Fruit fly (Drosophila melanogaster) whole organism, embryonic: ENCODE data around the gene CG8173.
A peak's percentile ranks its signal among the peaks of the same experiment; 100 is the strongest.

Source experiments
- ATbp ChIP-seq: fragments of 200-800 bp; sonication (Bioruptor generic); optimal IDR thresholded peaks from 2 replicates; lab custom pipeline; 2017; ENCODE audit warnings: missing biosample characterization, mild to moderate bottlenecking, missing genetic modification characterization, missing genetic modification reagents
- Asciz ChIP-seq: fragments of 200-800 bp; sonication (Bioruptor generic); optimal IDR thresholded peaks from 2 replicates; lab custom pipeline; 2017; ENCODE audit warnings: missing biosample characterization, mild to moderate bottlenecking, missing genetic modification characterization, missing genetic modification reagents
- Bteb2 ChIP-seq: fragments of 200-800 bp; sonication (Bioruptor generic); optimal IDR thresholded peaks from 2 replicates; lab custom pipeline; 2016; ENCODE audit warnings: missing biosample characterization, missing genetic modification characterization
- CG10267 ChIP-seq: fragments of 200-800 bp; sonication (Bioruptor generic); optimal IDR thresholded peaks from 2 replicates; lab custom pipeline; 2018; ENCODE audit warnings: missing biosample characterization, mild to moderate bottlenecking, missing genetic modification characterization, moderate library complexity
- CG10321 ChIP-seq: fragments of 200-800 bp; sonication (Bioruptor generic); IDR thresholded peaks from 2 replicates; pipeline ENCODE4 v1.3.6; 2022; ENCODE audit warnings: missing biosample characterization, missing genetic modification characterization
- CG10959 ChIP-seq: fragments of 200-800 bp; sonication (Bioruptor generic); IDR thresholded peaks from 2 replicates; pipeline ENCODE4 v1.3.6; 2022; ENCODE audit warnings: missing biosample characterization, missing genetic modification characterization
- CG11456 ChIP-seq: fragments of 200-800 bp; sonication (Bioruptor generic); IDR thresholded peaks from 3 replicates; pipeline ENCODE4 v1.3.6; 2022; ENCODE audit warnings: missing biosample characterization, missing genetic modification characterization
- CG12104 ChIP-seq: fragments of 200-800 bp; sonication (Bioruptor generic); optimal IDR thresholded peaks from 3 replicates; lab custom pipeline; 2016; ENCODE audit warnings: missing biosample characterization, missing genetic modification characterization
- CG12155 ChIP-seq: fragments of 200-800 bp; sonication (Bioruptor generic); optimal IDR thresholded peaks from 3 replicates; lab custom pipeline; 2016; ENCODE audit warnings: missing biosample characterization, missing genetic modification characterization
- CG12219 ChIP-seq: fragments of 200-800 bp; sonication (Bioruptor generic); optimal IDR thresholded peaks from 3 replicates; lab custom pipeline; 2018; ENCODE audit warnings: missing biosample characterization, mild to moderate bottlenecking, missing genetic modification characterization
- CG12769 ChIP-seq: fragments of 200-800 bp; sonication (Bioruptor generic); optimal IDR thresholded peaks from 2 replicates; lab custom pipeline; 2019; ENCODE audit warnings: missing biosample characterization, mild to moderate bottlenecking, missing genetic modification characterization, moderate library complexity
- CG13287 ChIP-seq: fragments of 200-800 bp; sonication (Bioruptor generic); IDR thresholded peaks from 2 replicates; pipeline ENCODE4 v1.3.6; 2022; ENCODE audit warnings: missing biosample characterization, missing genetic modification characterization; ENCODE audit not compliant: partially characterized antibody
- CG13894 ChIP-seq: fragments of 200-800 bp; sonication (Bioruptor generic); optimal IDR thresholded peaks from 3 replicates; lab custom pipeline; 2018; ENCODE audit warnings: missing biosample characterization, mild to moderate bottlenecking, missing genetic modification characterization, moderate library complexity
- CG14710 ChIP-seq: fragments of 200-800 bp; sonication (Bioruptor generic); optimal IDR thresholded peaks from 3 replicates; lab custom pipeline; 2019; ENCODE audit warnings: missing biosample characterization, mild to moderate bottlenecking, missing genetic modification characterization, moderate library complexity
- CG15269 ChIP-seq: fragments of 200-800 bp; sonication (Bioruptor generic); optimal IDR thresholded peaks from 2 replicates; lab custom pipeline; 2018; ENCODE audit warnings: missing biosample characterization, mild to moderate bottlenecking, missing genetic modification characterization, moderate library complexity
- CG15514 ChIP-seq: fragments of 200-800 bp; sonication (Bioruptor generic); optimal IDR thresholded peaks from 3 replicates; lab custom pipeline; 2017; ENCODE audit warnings: missing biosample characterization, missing genetic modification characterization, mild to moderate bottlenecking, moderate library complexity, missing genetic modification reagents
- CG1647 ChIP-seq: fragments of 200-800 bp; sonication (Bioruptor generic); optimal IDR thresholded peaks from 3 replicates; lab custom pipeline; 2016; ENCODE audit warnings: missing biosample characterization, missing genetic modification characterization
- CG1832 ChIP-seq: fragments of 200-800 bp; sonication (Bioruptor generic); optimal IDR thresholded peaks from 2 replicates; lab custom pipeline; 2017; ENCODE audit warnings: missing biosample characterization, mild to moderate bottlenecking, missing genetic modification characterization, inconsistent platforms
- CG18764 ChIP-seq: fragments of 200-800 bp; sonication (Bioruptor generic); optimal IDR thresholded peaks from 3 replicates; lab custom pipeline; 2016; ENCODE audit warnings: missing biosample characterization, missing genetic modification characterization
- CG34376 ChIP-seq: fragments of 200-800 bp; sonication (Bioruptor generic); optimal IDR thresholded peaks from 2 replicates; lab custom pipeline; 2018; ENCODE audit warnings: missing biosample characterization, mild to moderate bottlenecking, missing genetic modification characterization
- CG3995 ChIP-seq: fragments of 200-800 bp; sonication (Bioruptor generic); optimal IDR thresholded peaks from 3 replicates; lab custom pipeline; 2016; ENCODE audit warnings: missing biosample characterization, missing genetic modification characterization
- CG4282 ChIP-seq: fragments of 200-800 bp; sonication (Bioruptor generic); optimal IDR thresholded peaks from 2 replicates; lab custom pipeline; 2016; ENCODE audit warnings: missing biosample characterization, missing genetic modification characterization
- CG4360 ChIP-seq: fragments of 200-800 bp; sonication (Bioruptor generic); IDR thresholded peaks from 2 replicates; pipeline ENCODE4 v1.3.6; 2022; ENCODE audit warnings: missing biosample characterization, missing genetic modification characterization
- CG7786 ChIP-seq: fragments of 200-800 bp; sonication (Bioruptor generic); optimal IDR thresholded peaks from 2 replicates; lab custom pipeline; 2016; ENCODE audit warnings: missing biosample characterization, missing genetic modification characterization
- CG8290 ChIP-seq, 3 experiments: fragments of 200-800 bp; sonication (Bioruptor generic); optimal IDR thresholded peaks; 2 replicates each; lab custom pipeline; 2016 to 2019; ENCODE audit warnings: missing biosample characterization in 3 of 3, missing genetic modification characterization in 3 of 3, mild to moderate bottlenecking in 2 of 3, moderate library complexity in 1 of 3
- CG8924 ChIP-seq: fragments of 200-800 bp; optimal IDR thresholded peaks from 3 replicates; lab custom pipeline; 2019; ENCODE audit warnings: missing biosample characterization, mild to moderate bottlenecking, missing genetic modification characterization, moderate library complexity
- HmgZ ChIP-seq: fragments of 200-800 bp; sonication (Bioruptor generic); optimal IDR thresholded peaks from 2 replicates; lab custom pipeline; 2018; ENCODE audit warnings: missing biosample characterization, mild to moderate bottlenecking, missing genetic modification characterization
- MTF-1 ChIP-seq: fragments of 200-800 bp; sonication (Bioruptor generic); optimal IDR thresholded peaks from 2 replicates; lab custom pipeline; 2018; ENCODE audit warnings: missing biosample characterization, mild to moderate bottlenecking, missing genetic modification characterization, borderline replicate concordance
- Med ChIP-seq: fragments of 200-800 bp; sonication (Bioruptor generic); peaks from one replicate; lab custom pipeline; 2016; ENCODE audit warnings: missing biosample characterization, missing genetic modification characterization, mild to moderate bottlenecking, inconsistent platforms, moderate library complexity
- Pdp1 ChIP-seq, 2 experiments: fragments of 200-800 bp; sonication (Bioruptor generic); optimal IDR thresholded peaks; 3 replicates each; lab custom pipeline; 2016; ENCODE audit warnings: missing biosample characterization in 2 of 2, missing genetic modification characterization in 2 of 2, mild to moderate bottlenecking in 1 of 2, moderate library complexity in 1 of 2
- Ravus ChIP-seq: fragments of 200-800 bp; sonication (Bioruptor generic); IDR thresholded peaks from 2 replicates; pipeline ENCODE4 v1.3.6; 2022; ENCODE audit warnings: missing biosample characterization, missing genetic modification characterization
- Trl ChIP-seq, 3 experiments: fragments of >200 bp in 2 of 3; fragments of 200-800 bp in 1 of 3; sonication (Bioruptor generic) in 1 of 3; optimal IDR thresholded peaks; 2 replicates in 1 of 3; 3 replicates in 2 of 3; lab custom pipeline; 2016 to 2017; ENCODE audit warnings: missing biosample characterization in 1 of 3, missing genetic modification characterization in 1 of 3
- ash1 ChIP-seq: fragments of 200-800 bp; sonication (Bioruptor generic); optimal IDR thresholded peaks from 2 replicates; lab custom pipeline; 2018; ENCODE audit warnings: missing biosample characterization, mild to moderate bottlenecking, missing genetic modification characterization
- bab2 ChIP-seq: fragments of 200-800 bp; sonication (Bioruptor generic); optimal IDR thresholded peaks from 2 replicates; lab custom pipeline; 2016; ENCODE audit warnings: missing biosample characterization, missing genetic modification characterization
- bsh ChIP-seq, 2 experiments: fragments of 200-800 bp; sonication (Bioruptor generic); optimal IDR thresholded peaks; 2 replicates each; lab custom pipeline; 2017 to 2018; ENCODE audit warnings: mild to moderate bottlenecking in 2 of 2, missing biosample characterization in 2 of 2, missing genetic modification characterization in 2 of 2, moderate library complexity in 1 of 2
- cg ChIP-seq: fragments of 200-800 bp; sonication (Bioruptor generic); optimal IDR thresholded peaks from 3 replicates; lab custom pipeline; 2019; ENCODE audit warnings: missing biosample characterization, mild to moderate bottlenecking, missing genetic modification characterization, moderate library complexity
- fd64A ChIP-seq: fragments of 200-800 bp; sonication (Bioruptor generic); optimal IDR thresholded peaks from 3 replicates; lab custom pipeline; 2018; ENCODE audit warnings: missing biosample characterization, mild to moderate bottlenecking, missing genetic modification characterization
- gro ChIP-seq: fragments of 200-800 bp; sonication (Bioruptor generic); optimal IDR thresholded peaks from 2 replicates; lab custom pipeline; 2016; ENCODE audit warnings: missing biosample characterization, missing genetic modification characterization
- hkb ChIP-seq, 2 experiments: fragments of 200-800 bp in 1 of 2; fragments of >200 bp in 1 of 2; sonication (Bioruptor generic) in 1 of 2; IDR thresholded peaks in 1 of 2; optimal IDR thresholded peaks in 1 of 2; 2 replicates each; pipeline versions ENCODE4 v1.3.6 to Lab custom; 2017 to 2022; ENCODE audit warnings: missing biosample characterization in 1 of 2, missing genetic modification characterization in 1 of 2
- oc ChIP-seq: fragments of 200-800 bp; sonication (Bioruptor generic); optimal IDR thresholded peaks from 2 replicates; lab custom pipeline; 2018; ENCODE audit warnings: missing biosample characterization, mild to moderate bottlenecking, missing genetic modification characterization, moderate library complexity
- peb ChIP-seq: fragments of 200-800 bp; sonication (Bioruptor generic); IDR thresholded peaks from 2 replicates; pipeline ENCODE4 v1.3.6; 2022; ENCODE audit warnings: missing biosample characterization, missing genetic modification characterization
- pros ChIP-seq: fragments of 200-800 bp; sonication (Bioruptor generic); optimal IDR thresholded peaks from 3 replicates; lab custom pipeline; 2019; ENCODE audit warnings: missing biosample characterization, mild to moderate bottlenecking, missing genetic modification characterization, moderate library complexity
- sens ChIP-seq: fragments of 200-800 bp; sonication (Bioruptor generic); peaks from one replicate; lab custom pipeline; 2016; ENCODE audit warnings: missing biosample characterization, missing genetic modification characterization
- sug ChIP-seq: fragments of 200-800 bp; optimal IDR thresholded peaks from 2 replicates; lab custom pipeline; 2019; ENCODE audit warnings: missing biosample characterization, mild to moderate bottlenecking, missing genetic modification characterization, moderate library complexity
- wdn ChIP-seq: fragments of 200-800 bp; sonication (Bioruptor generic); IDR thresholded peaks from 2 replicates; pipeline ENCODE4 v1.3.6; 2022; ENCODE audit warnings: missing biosample characterization, missing genetic modification characterization
- zf30C ChIP-seq: fragments of 200-800 bp; sonication (Bioruptor generic); optimal IDR thresholded peaks from 3 replicates; lab custom pipeline; 2018; ENCODE audit warnings: missing biosample characterization, mild to moderate bottlenecking, missing genetic modification characterization

CG8173 gene

DNA sequence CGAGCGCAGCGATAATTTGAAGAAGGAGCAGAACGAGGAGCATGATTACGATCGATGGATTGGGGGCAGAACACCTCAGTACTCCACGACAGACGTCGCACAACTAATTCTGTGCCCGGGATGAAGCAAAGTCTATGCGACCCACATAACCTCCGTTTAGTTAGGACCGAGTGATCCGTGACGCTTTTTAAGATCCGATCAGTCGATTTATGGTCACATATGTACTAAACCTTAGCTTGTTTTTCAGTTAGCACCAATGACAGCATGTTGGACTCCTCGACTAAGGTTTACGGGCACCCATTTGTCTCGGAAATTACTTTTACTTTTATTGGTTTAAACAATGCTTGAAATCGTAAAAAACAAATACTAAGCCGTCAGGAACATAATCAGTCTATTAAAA, 37.7 kb downstream of the CG8173 start, which contains the start of gene CG12990:
CG12990 (minus strand) TSS at position 101 of the 400 bp plus-strand sequence.
- TF ChIP-seq CG15269 = no peak
- TF ChIP-seq CG11456 = no peak
- no peak for TF ChIP-seq CG7786 (GFP tag; lab: Kevin White, UChicago)
- TF ChIP-seq CG10959 = no peak
- TF ChIP-seq CG8290 (GFP tag; optimal IDR thresholded peaks at IDR 0.05; lab: Kevin White, UChicago) = no peak
- TF ChIP-seq CG8290 (tag; optimal IDR thresholded peaks at IDR 0.05; lab: Kevin White, UChicago) = no peak
- no peak for TF ChIP-seq Trl (optimal IDR thresholded peaks at IDR 0.05; lab: Kevin White, UChicago)
- TF ChIP-seq Trl (GFP tag; optimal IDR thresholded peaks at IDR 0.05; lab: Kevin White, UChicago) = no peak
- no peak for TF ChIP-seq CG4282 (GFP tag; lab: Kevin White, UChicago)
- TF ChIP-seq CG1832 (GFP tag; lab: Kevin White, UChicago) = no peak
- TF ChIP-seq Ravus (GFP tag; lab: Robert Waterston, UW) = no peak
- TF ChIP-seq peb (GFP tag; lab: Robert Waterston, UW) = no peak
- no peak for TF ChIP-seq CG13287 (GFP tag; lab: Robert Waterston, UW)
- no peak for TF ChIP-seq zf30C (GFP tag; lab: Kevin White, UChicago)
- TF ChIP-seq gro (GFP tag; lab: Kevin White, UChicago) = no peak

DNA sequence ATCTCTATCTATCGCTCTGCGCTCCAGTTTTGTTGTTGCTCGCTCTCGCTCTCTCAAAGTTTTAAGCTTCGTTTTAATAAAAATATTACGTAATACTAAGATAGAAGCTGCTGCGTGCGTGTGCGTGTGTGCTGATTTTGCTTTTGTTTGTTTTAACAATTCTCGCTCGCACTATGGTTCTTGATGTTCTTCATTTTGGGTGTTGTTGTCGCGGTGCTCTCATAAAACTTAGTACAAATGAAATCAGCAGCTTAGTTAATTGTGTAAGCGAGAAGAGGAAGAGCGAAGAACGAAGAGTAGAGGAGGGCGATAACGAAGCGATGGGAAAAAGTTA, 50.4 kb downstream of the CG8173 start:
- peak; percentile 10 for TF ChIP-seq CG13894 (tag; lab: Kevin White, UChicago)
- TF ChIP-seq sens (GFP tag; lab: Kevin White, UChicago) = peak; percentile 33
- peak; percentile 7 for TF ChIP-seq CG15514
- 0 out of 2 replicates have a peak, but pooled peaks have one; percentile 48 for TF ChIP-seq CG4360 (GFP tag; lab: Robert Waterston, UW)
- TF ChIP-seq CG8924 = peak; percentile 27
- TF ChIP-seq CG34376 (GFP tag; lab: Kevin White, UChicago) = peak; percentile 85
- TF ChIP-seq CG1647 (GFP tag; lab: Kevin White, UChicago) = no peak
- TF ChIP-seq CG14710 = no peak
- no peak for TF ChIP-seq CG12155 (GFP tag; lab: Kevin White, UChicago)
- TF ChIP-seq sug (tag; lab: Kevin White, UChicago) = peak; percentile 9
- TF ChIP-seq HmgZ (tag; lab: Kevin White, UChicago) = peak; percentile 24
- no peak for TF ChIP-seq CG10267 (tag; lab: Kevin White, UChicago)
- no peak for TF ChIP-seq Asciz (GFP tag; lab: Kevin White, UChicago)
- TF ChIP-seq cg = peak; percentile 38
- TF ChIP-seq Med = peak; percentile 51
- TF ChIP-seq ash1 (GFP tag; lab: Kevin White, UChicago) = peak; percentile 24
- TF ChIP-seq Pdp1 (GFP tag; optimal IDR thresholded peaks at IDR 0.05; lab: Kevin White, UChicago) = peak in 1 of 2 experiments; percentile 98
- TF ChIP-seq pros = peak; percentile 2
- TF ChIP-seq Bteb2 = no peak
- TF ChIP-seq CG3995 = no peak

DNA sequence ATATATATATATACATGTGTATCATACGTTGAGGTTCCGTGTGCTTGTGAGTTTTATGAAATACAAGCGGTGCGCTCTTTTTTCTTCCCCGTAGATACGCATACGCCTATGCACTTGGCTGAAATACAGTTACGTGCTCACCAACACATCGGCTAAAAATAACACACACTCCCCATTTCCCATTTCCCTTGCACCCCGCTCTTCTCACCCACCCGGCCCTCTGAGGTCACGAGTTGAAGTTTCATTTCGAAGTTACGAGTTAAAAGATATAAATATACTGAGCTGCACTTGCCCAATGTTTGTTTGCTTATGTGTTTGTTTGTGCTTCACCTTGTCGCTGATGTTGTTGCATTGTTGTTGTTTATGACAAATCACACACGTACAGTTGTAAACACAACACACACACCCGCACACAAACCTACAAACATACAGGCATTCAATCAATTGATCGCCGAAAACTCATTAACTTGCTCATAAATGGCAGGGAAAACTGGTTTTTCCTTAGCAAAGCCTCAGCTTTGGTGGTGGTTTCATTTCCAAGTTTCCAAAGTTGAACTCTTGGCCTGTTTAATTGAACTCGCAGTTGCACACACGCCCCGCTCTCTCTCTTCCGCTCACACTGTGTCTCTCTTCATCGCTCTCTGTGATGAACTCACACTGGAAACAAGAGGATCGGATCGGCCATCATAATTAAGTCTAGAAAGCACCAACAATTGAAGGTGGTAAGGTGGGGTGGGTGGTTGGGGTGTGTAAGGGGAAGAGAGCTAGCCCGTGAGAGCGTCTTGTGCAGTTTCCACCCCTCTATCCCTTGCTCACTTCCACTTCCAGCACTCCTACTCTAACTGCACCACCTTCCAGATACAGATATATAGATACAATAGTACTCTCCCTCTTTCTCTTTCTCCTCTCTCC, 51.0 kb downstream of the CG8173 start:
- TF ChIP-seq CG12155 (GFP tag; lab: Kevin White, UChicago) (no peak), fd64A (GFP tag; lab: Kevin White, UChicago) (no peak), CG12104 (GFP tag; lab: Kevin White, UChicago) (peak; percentile 2), hkb (optimal IDR thresholded peaks at IDR 0.05; lab: Kevin White, UChicago) (no peak), hkb (GFP tag; IDR thresholded peaks at IDR 0.05; lab: Robert Waterston, UW) (peak; percentile 6; the same call in 1 of the 2 replicates), CG18764 (GFP tag; lab: Kevin White, UChicago) (no peak), MTF-1 (GFP tag; lab: Kevin White, UChicago) (no peak), CG10321 (GFP tag; lab: Robert Waterston, UW) (peak; percentile 36; the same call in 1 of the 2 replicates), CG12769 (peak; percentile 66), bab2 (GFP tag; lab: Kevin White, UChicago) (no peak), ATbp (peak; percentile 50), wdn (GFP tag; lab: Robert Waterston, UW) (0 out of 2 replicates have a peak, but pooled peaks have one; percentile 10), bsh (GFP tag; optimal IDR thresholded peaks at IDR 0.05; lab: Kevin White, UChicago) (peak in 1 of 2 experiments; percentile 3), oc (peak; percentile 30), CG12219 (GFP tag; lab: Kevin White, UChicago) (peak; percentile 6)
